Fruit fly (Drosophila melanogaster) whole organism, embryonic: ENCODE measurements around the gene CG15332.

Experiments
- CG13296 ChIP-seq: fragments of 200-800 bp; sonication (Bioruptor generic); optimal IDR thresholded peaks from 3 replicates; lab custom pipeline; 2018; ENCODE audit warnings: missing biosample characterization, mild to moderate bottlenecking, missing genetic modification characterization
- CG14014 ChIP-seq: fragments of 200-800 bp; sonication (Bioruptor generic); IDR thresholded peaks from 2 replicates; pipeline ENCODE4 v1.3.6; 2022; ENCODE audit warnings: missing biosample characterization, missing genetic modification characterization
- CG2129 ChIP-seq: fragments of 200-800 bp; sonication (Bioruptor generic); IDR thresholded peaks from 2 replicates; pipeline ENCODE4 v1.3.6; 2022; ENCODE audit warnings: missing biosample characterization, missing genetic modification characterization; ENCODE audit not compliant: partially characterized antibody
- CG30020 ChIP-seq: fragments of 200-800 bp; optimal IDR thresholded peaks from 2 replicates; lab custom pipeline; 2019; ENCODE audit warnings: missing biosample characterization, mild to moderate bottlenecking, missing genetic modification characterization, moderate library complexity
- CG4820 ChIP-seq: fragments of 200-800 bp; sonication (Bioruptor generic); optimal IDR thresholded peaks from 3 replicates; lab custom pipeline; 2016; ENCODE audit warnings: missing biosample characterization, missing genetic modification characterization
- CG6654 ChIP-seq: fragments of 200-800 bp; sonication (Bioruptor generic); optimal IDR thresholded peaks from 2 replicates; lab custom pipeline; 2017; ENCODE audit warnings: missing biosample characterization, mild to moderate bottlenecking, missing genetic modification characterization
- CG6813 ChIP-seq: fragments of 200-800 bp; sonication (Bioruptor generic); optimal IDR thresholded peaks from 2 replicates; lab custom pipeline; 2017; ENCODE audit warnings: missing biosample characterization, missing genetic modification characterization, mild to moderate bottlenecking, moderate library complexity, missing genetic modification reagents
- CG6854 ChIP-seq: fragments of 200-800 bp; sonication (Bioruptor generic); optimal IDR thresholded peaks from 3 replicates; lab custom pipeline; 2017; ENCODE audit warnings: missing biosample characterization, mild to moderate bottlenecking, missing genetic modification characterization
- CG7786 ChIP-seq: fragments of 200-800 bp; sonication (Bioruptor generic); optimal IDR thresholded peaks from 2 replicates; lab custom pipeline; 2016; ENCODE audit warnings: missing biosample characterization, missing genetic modification characterization
- CG9609 ChIP-seq: fragments of 200-800 bp; sonication (Bioruptor generic); optimal IDR thresholded peaks from 3 replicates; lab custom pipeline; 2016; ENCODE audit warnings: missing biosample characterization, missing genetic modification characterization
- CG9876 ChIP-seq: fragments of 200-800 bp; sonication (Bioruptor generic); optimal IDR thresholded peaks from 2 replicates; lab custom pipeline; 2016; ENCODE audit warnings: missing biosample characterization, missing genetic modification characterization
- CkIIα-i1 ChIP-seq: fragments of 200-800 bp; sonication (Bioruptor generic); IDR thresholded peaks from 2 replicates; pipeline ENCODE4 v1.3.6; 2022; ENCODE audit warnings: missing biosample characterization, missing genetic modification characterization
- Dfd ChIP-seq, 2 experiments: fragments of >200 bp; optimal IDR thresholded peaks; 2 replicates each; lab custom pipeline; 2017; ENCODE audit warnings: missing biosample characterization in 2 of 2, missing genetic modification characterization in 2 of 2
- Dip3 ChIP-seq: fragments of 200-800 bp; sonication (Bioruptor generic); optimal IDR thresholded peaks from 3 replicates; lab custom pipeline; 2016; ENCODE audit warnings: missing biosample characterization, missing genetic modification characterization
- Ets65A ChIP-seq: fragments of 200-800 bp; sonication (Bioruptor generic); peaks from one replicate; lab custom pipeline; 2016; ENCODE audit warnings: missing biosample characterization, missing genetic modification characterization
- Hr78 ChIP-seq, 2 experiments: fragments of 200-800 bp in 1 of 2; fragments of >200 bp in 1 of 2; sonication (Bioruptor generic) in 1 of 2; optimal IDR thresholded peaks; 2 replicates each; lab custom pipeline; 2017 to 2019; ENCODE audit warnings: missing biosample characterization in 2 of 2, missing genetic modification characterization in 2 of 2, mild to moderate bottlenecking in 1 of 2, moderate library complexity in 1 of 2
- Mad ChIP-seq: fragments of 200-800 bp; sonication (Bioruptor generic); optimal IDR thresholded peaks from 2 replicates; lab custom pipeline; 2016; ENCODE audit warnings: missing biosample characterization, missing genetic modification characterization
- Mrtf ChIP-seq: fragments of 200-800 bp; sonication (Bioruptor generic); IDR thresholded peaks from 3 replicates; pipeline ENCODE4 v1.3.6; 2022; ENCODE audit warnings: missing biosample characterization, missing genetic modification characterization
- Nf-YA ChIP-seq: fragments of 200-800 bp; sonication (Bioruptor generic); IDR thresholded peaks from 2 replicates; pipeline ENCODE4 v1.3.6; 2022; ENCODE audit warnings: missing biosample characterization, missing genetic modification characterization
- NfI ChIP-seq: fragments of 200-800 bp; sonication (Bioruptor generic); optimal IDR thresholded peaks from 3 replicates; lab custom pipeline; 2018; ENCODE audit warnings: missing biosample characterization, mild to moderate bottlenecking, missing genetic modification characterization, moderate library complexity
- Optix ChIP-seq: fragments of 200-800 bp; sonication (Bioruptor generic); IDR thresholded peaks from 3 replicates; pipeline ENCODE4 v1.3.6; 2022; ENCODE audit warnings: missing biosample characterization, missing genetic modification characterization
- Rfx ChIP-seq: fragments of 200-800 bp; sonication (Bioruptor generic); IDR thresholded peaks from 2 replicates; pipeline ENCODE4 v1.3.6; 2022; ENCODE audit warnings: missing biosample characterization, missing genetic modification characterization
- Rx ChIP-seq: fragments of 200-800 bp; sonication (Bioruptor generic); IDR thresholded peaks from 2 replicates; pipeline ENCODE4 v1.3.6; 2022; ENCODE audit warnings: missing biosample characterization, missing genetic modification characterization
- Xrp1 ChIP-seq: fragments of 200-800 bp; sonication (Bioruptor generic); IDR thresholded peaks from 2 replicates; pipeline ENCODE4 v1.3.6; 2022; ENCODE audit warnings: missing biosample characterization, missing genetic modification characterization
- abd-A ChIP-seq: fragments of 200-800 bp; sonication (Bioruptor generic); optimal IDR thresholded peaks from 3 replicates; lab custom pipeline; 2019; ENCODE audit warnings: missing biosample characterization, mild to moderate bottlenecking, missing genetic modification characterization, moderate library complexity
- ap ChIP-seq: fragments of 200-800 bp; sonication (Bioruptor generic); IDR thresholded peaks from 2 replicates; pipeline ENCODE4 v1.3.6; 2022; ENCODE audit warnings: missing biosample characterization, missing genetic modification characterization
- ash1 ChIP-seq: fragments of 200-800 bp; sonication (Bioruptor generic); optimal IDR thresholded peaks from 2 replicates; lab custom pipeline; 2018; ENCODE audit warnings: missing biosample characterization, mild to moderate bottlenecking, missing genetic modification characterization
- crol ChIP-seq: fragments of 200-800 bp; sonication (Bioruptor generic); IDR thresholded peaks from 2 replicates; pipeline ENCODE4 v1.3.6; 2022; ENCODE audit warnings: missing biosample characterization, missing genetic modification characterization
- crp ChIP-seq, 2 experiments: fragments of 200-800 bp; sonication (Bioruptor generic); optimal IDR thresholded peaks; 2 replicates in 1 of 2; 3 replicates in 1 of 2; lab custom pipeline; 2017; ENCODE audit warnings: missing biosample characterization in 2 of 2, missing genetic modification characterization in 2 of 2, mild to moderate bottlenecking in 1 of 2, moderate library complexity in 1 of 2
- dm ChIP-seq: fragments of 200-800 bp; sonication (Bioruptor generic); optimal IDR thresholded peaks from 3 replicates; lab custom pipeline; 2016; ENCODE audit warnings: missing biosample characterization, missing genetic modification characterization
- emc ChIP-seq: fragments of 200-800 bp; sonication (Bioruptor generic); optimal IDR thresholded peaks from 2 replicates; lab custom pipeline; 2016; ENCODE audit warnings: missing biosample characterization, missing genetic modification characterization
- esg ChIP-seq: fragments of 200-800 bp; sonication (Bioruptor generic); conservative IDR thresholded peaks from 2 replicates; pipeline ENCODE4 v1.3.6; 2022; ENCODE audit warnings: missing biosample characterization, missing genetic modification characterization
- ewg ChIP-seq: fragments of 200-800 bp; sonication (Bioruptor generic); optimal IDR thresholded peaks from 3 replicates; lab custom pipeline; 2017; ENCODE audit warnings: mild to moderate bottlenecking, missing biosample characterization, missing genetic modification reagents, missing genetic modification characterization
- fd96Cb ChIP-seq: fragments of 200-800 bp; sonication (Bioruptor generic); optimal IDR thresholded peaks from 2 replicates; lab custom pipeline; 2018; ENCODE audit warnings: missing biosample characterization, mild to moderate bottlenecking, missing genetic modification characterization, moderate library complexity
- grau ChIP-seq: fragments of 200-800 bp; optimal IDR thresholded peaks from 3 replicates; lab custom pipeline; 2019; ENCODE audit warnings: missing biosample characterization, mild to moderate bottlenecking, missing genetic modification characterization, moderate library complexity
- gsb ChIP-seq: fragments of 200-800 bp; sonication (Bioruptor generic); IDR thresholded peaks from 2 replicates; pipeline ENCODE4 v1.3.6; 2022; ENCODE audit warnings: missing biosample characterization, missing genetic modification characterization
- ham ChIP-seq: fragments of 200-800 bp; sonication (Bioruptor generic); IDR thresholded peaks from 2 replicates; pipeline ENCODE4 v1.3.6; 2022; ENCODE audit warnings: missing biosample characterization, missing genetic modification characterization
- jigr1 ChIP-seq: fragments of 200-800 bp; sonication (Bioruptor generic); IDR thresholded peaks from 3 replicates; pipeline ENCODE4 v1.3.6; 2022; ENCODE audit warnings: missing biosample characterization, missing genetic modification characterization
- kay ChIP-seq: fragments of 200-800 bp; sonication (Bioruptor generic); optimal IDR thresholded peaks from 2 replicates; lab custom pipeline; 2016; ENCODE audit warnings: missing biosample characterization, missing genetic modification characterization
- ken ChIP-seq: fragments of 200-800 bp; sonication (Bioruptor generic); IDR thresholded peaks from 3 replicates; pipeline ENCODE4 v1.3.6; 2022; ENCODE audit warnings: missing biosample characterization, missing genetic modification characterization
- lab ChIP-seq: fragments of 200-800 bp; sonication (Bioruptor generic); optimal IDR thresholded peaks from 3 replicates; lab custom pipeline; 2017; ENCODE audit warnings: missing biosample characterization, missing genetic modification characterization, mild to moderate bottlenecking, moderate library complexity, missing genetic modification reagents
- nerfin-2 ChIP-seq: fragments of 200-800 bp; sonication (Bioruptor generic); IDR thresholded peaks from 2 replicates; pipeline ENCODE4 v1.3.6; 2022; ENCODE audit warnings: missing biosample characterization, missing genetic modification characterization; ENCODE audit not compliant: partially characterized antibody
- pb ChIP-seq: fragments of 200-800 bp; sonication (Bioruptor generic); optimal IDR thresholded peaks from 3 replicates; lab custom pipeline; 2016; ENCODE audit warnings: missing biosample characterization, missing genetic modification characterization
- pnt ChIP-seq: fragments of 200-800 bp; sonication (Bioruptor generic); optimal IDR thresholded peaks from 3 replicates; lab custom pipeline; 2016; ENCODE audit warnings: missing biosample characterization, missing genetic modification characterization
- prd ChIP-seq, 3 experiments: fragments of >200 bp in 2 of 3; fragments of 200-800 bp in 1 of 3; sonication (Bioruptor generic) in 1 of 3; optimal IDR thresholded peaks in 2 of 3; IDR thresholded peaks in 1 of 3; 2 replicates in 2 of 3; 3 replicates in 1 of 3; pipeline versions ENCODE4 v1.3.6 to Lab custom; 2017 to 2022; ENCODE audit warnings: missing biosample characterization in 1 of 3, missing genetic modification characterization in 1 of 3
- ro ChIP-seq: fragments of 200-800 bp; sonication (Bioruptor generic); IDR thresholded peaks from 2 replicates; pipeline ENCODE4 v1.3.6; 2022; ENCODE audit warnings: missing biosample characterization, missing genetic modification characterization
- schlank ChIP-seq: fragments of 200-800 bp; sonication (Bioruptor generic); optimal IDR thresholded peaks from 2 replicates; lab custom pipeline; 2018; ENCODE audit warnings: missing biosample characterization, mild to moderate bottlenecking, missing genetic modification characterization
- stc ChIP-seq: fragments of 200-800 bp; sonication (Bioruptor generic); IDR thresholded peaks from 2 replicates; pipeline ENCODE4 v1.3.6; 2022; ENCODE audit warnings: missing biosample characterization, missing genetic modification characterization
- tgo ChIP-seq: fragments of 200-800 bp; sonication (Bioruptor generic); IDR thresholded peaks from 3 replicates; pipeline ENCODE4 v1.3.6; 2022; ENCODE audit warnings: missing biosample characterization, missing genetic modification characterization
- twi ChIP-seq: fragments of 200-800 bp; optimal IDR thresholded peaks from 2 replicates; lab custom pipeline; 2019; ENCODE audit warnings: missing biosample characterization, mild to moderate bottlenecking, missing genetic modification characterization, moderate library complexity
- vnd ChIP-seq: fragments of 200-800 bp; sonication (Bioruptor generic); IDR thresholded peaks from 3 replicates; pipeline ENCODE4 v1.3.6; 2022; ENCODE audit warnings: missing biosample characterization, missing genetic modification characterization; ENCODE audit not compliant: partially characterized antibody
- zfh1 ChIP-seq: fragments of 200-800 bp; sonication (Bioruptor generic); IDR thresholded peaks from 3 replicates; pipeline ENCODE4 v1.3.6; 2022; ENCODE audit warnings: missing biosample characterization, missing genetic modification characterization

Gene CG15332

DNA sequence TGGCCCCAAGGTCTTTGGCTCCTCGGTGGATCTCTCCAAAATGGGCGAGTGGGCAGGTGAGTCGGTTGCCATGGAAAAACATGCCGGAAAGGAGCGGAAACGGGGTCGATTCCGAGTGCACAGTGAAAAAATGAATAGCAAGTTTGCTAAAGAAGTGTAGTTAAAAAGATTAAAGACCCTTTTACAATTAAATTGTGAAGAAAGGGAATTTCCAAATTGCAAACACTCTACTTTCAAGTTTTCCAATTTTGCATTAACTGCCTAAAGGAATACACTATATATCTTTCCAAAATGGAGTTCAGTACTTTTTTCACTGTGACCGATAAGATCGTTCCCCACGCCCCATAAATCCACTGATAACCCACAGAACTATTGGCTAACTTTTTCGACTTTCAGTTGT, 46.3 kb downstream of the CG15332 start (continued):
- no peak for TF ChIP-seq CG30020 (tag; lab: Kevin White, UChicago)
- no peak for TF ChIP-seq pb (GFP tag; lab: Kevin White, UChicago)
- TF ChIP-seq ham (GFP tag; lab: Robert Waterston, UW), result no peak
- no peak for TF ChIP-seq dm
- 0 out of 2 replicates have a peak, but pooled peaks have one; percentile 14 for TF ChIP-seq CG14014
- TF ChIP-seq NfI, result no peak
- no peak for TF ChIP-seq tgo (GFP tag; lab: Robert Waterston, UW)
- TF ChIP-seq CG2129 (GFP tag; lab: Robert Waterston, UW), result no peak
- no peak for TF ChIP-seq vnd (GFP tag; lab: Robert Waterston, UW)
- no peak for TF ChIP-seq ken (GFP tag; lab: Robert Waterston, UW)
- TF ChIP-seq pnt (GFP tag; lab: Kevin White, UChicago), result no peak
- TF ChIP-seq Optix (GFP tag; lab: Robert Waterston, UW), result no peak
- TF ChIP-seq twi (tag; lab: Kevin White, UChicago), result no peak
- no peak for TF ChIP-seq CG9876 (GFP tag; lab: Kevin White, UChicago)
- peak; percentile 21 for TF ChIP-seq fd96Cb (tag; lab: Kevin White, UChicago)
- no peak for TF ChIP-seq CG6813 (GFP tag; lab: Kevin White, UChicago)
- peak; percentile 20 for TF ChIP-seq CG7786 (GFP tag; lab: Kevin White, UChicago)
- TF ChIP-seq Mad (GFP tag; lab: Kevin White, UChicago), result no peak
- no peak for TF ChIP-seq jigr1 (GFP tag; lab: Robert Waterston, UW)
- TF ChIP-seq CG6854 (GFP tag; lab: Kevin White, UChicago), result no peak
- peak; percentile 56; the same call in 1 of the 2 replicates for TF ChIP-seq Xrp1 (GFP tag; lab: Robert Waterston, UW)
- TF ChIP-seq CG13296, result no peak
- TF ChIP-seq Ets65A (GFP tag; lab: Kevin White, UChicago), result no peak
- TF ChIP-seq Mrtf (GFP tag; lab: Robert Waterston, UW), result no peak
- TF ChIP-seq ro (GFP tag; lab: Robert Waterston, UW), result no peak
- TF ChIP-seq ap, result no peak
- no peak for TF ChIP-seq gsb
- peak; percentile 5 for TF ChIP-seq CG4820 (GFP tag; lab: Kevin White, UChicago)
- no peak for TF ChIP-seq ash1 (GFP tag; lab: Kevin White, UChicago)
- peak; percentile 41 for TF ChIP-seq grau (tag; lab: Kevin White, UChicago)
- no peak for TF ChIP-seq kay (GFP tag; lab: Kevin White, UChicago)
- TF ChIP-seq nerfin-2 (GFP tag; lab: Robert Waterston, UW), result no peak
- no peak for TF ChIP-seq ewg (GFP tag; lab: Kevin White, UChicago)
- no peak for TF ChIP-seq prd (optimal IDR thresholded peaks at IDR 0.05; lab: Kevin White, UChicago)
- TF ChIP-seq prd (GFP tag; IDR thresholded peaks at IDR 0.05; lab: Robert Waterston, UW), result peak; percentile 56
- TF ChIP-seq schlank (tag; lab: Kevin White, UChicago), result no peak
- no peak for TF ChIP-seq CkIIα-i1 (GFP tag; lab: Robert Waterston, UW)
- no peak for TF ChIP-seq CG6654 (GFP tag; lab: Kevin White, UChicago)
- no peak for TF ChIP-seq abd-A (tag; lab: Kevin White, UChicago)
- TF ChIP-seq zfh1 (GFP tag; lab: Robert Waterston, UW), result no peak
- 0 out of 2 replicates have a peak, but pooled peaks have one; percentile 11 for TF ChIP-seq esg
- TF ChIP-seq stc (GFP tag; lab: Robert Waterston, UW), result peak; percentile 50; the same call in 1 of the 2 replicates
- TF ChIP-seq Dip3 (GFP tag; lab: Kevin White, UChicago), result no peak
- no peak for TF ChIP-seq crp (GFP tag; optimal IDR thresholded peaks at IDR 0.05; lab: Kevin White, UChicago)
- TF ChIP-seq Nf-YA (GFP tag; lab: Robert Waterston, UW), result no peak
- peak in 1 of 2 experiments; percentile 3 for TF ChIP-seq Hr78 (GFP tag; optimal IDR thresholded peaks at IDR 0.05; lab: Kevin White, UChicago)
- TF ChIP-seq Dfd (GFP tag; optimal IDR thresholded peaks at IDR 0.05; lab: Kevin White, UChicago), result no peak
- TF ChIP-seq lab (GFP tag; lab: Kevin White, UChicago), result peak; percentile 63
- TF ChIP-seq crol (GFP tag; lab: Robert Waterston, UW), result no peak
- no peak for TF ChIP-seq emc (GFP tag; lab: Kevin White, UChicago)
- TF ChIP-seq Rfx (GFP tag; lab: Robert Waterston, UW), result peak; percentile 50
- no peak for TF ChIP-seq CG9609 (GFP tag; lab: Kevin White, UChicago)
- TF ChIP-seq Rx (GFP tag; lab: Robert Waterston, UW), result no peak
